Worm (Caenorhabditis elegans): ENCODE measurements around the gene act-4.

Gene act-4

DNA sequence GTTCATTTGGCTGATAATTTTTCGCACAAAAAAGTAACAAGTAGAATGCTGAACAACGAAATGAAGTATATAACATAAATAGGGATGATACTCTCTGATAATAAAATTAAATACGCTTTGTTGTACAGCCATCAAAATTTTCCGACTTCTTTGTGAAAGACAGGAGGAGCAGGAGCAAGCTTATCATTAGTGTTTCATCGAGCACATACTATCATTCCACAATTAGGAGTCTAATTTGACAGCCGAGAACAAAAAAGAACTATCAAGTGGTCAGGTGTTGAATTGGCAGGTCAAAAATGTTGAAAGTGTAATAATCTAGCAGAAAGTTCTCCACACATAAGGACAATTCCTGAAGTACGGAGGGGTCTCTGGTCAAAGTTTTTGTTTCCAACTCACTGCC is 32.3 kb upstream of the act-4 start:
- peak; percentile 88 for TF ChIP-seq nhr-80 (tag; optimal IDR thresholded peaks at IDR 0.05)
- TF ChIP-seq ztf-26 (tag; optimal IDR thresholded peaks at IDR 0.05) = no peak
- TF ChIP-seq let-607 (tag; optimal IDR thresholded peaks at IDR 0.05) = peak in 1 of 2 experiments; percentile 4

DNA sequence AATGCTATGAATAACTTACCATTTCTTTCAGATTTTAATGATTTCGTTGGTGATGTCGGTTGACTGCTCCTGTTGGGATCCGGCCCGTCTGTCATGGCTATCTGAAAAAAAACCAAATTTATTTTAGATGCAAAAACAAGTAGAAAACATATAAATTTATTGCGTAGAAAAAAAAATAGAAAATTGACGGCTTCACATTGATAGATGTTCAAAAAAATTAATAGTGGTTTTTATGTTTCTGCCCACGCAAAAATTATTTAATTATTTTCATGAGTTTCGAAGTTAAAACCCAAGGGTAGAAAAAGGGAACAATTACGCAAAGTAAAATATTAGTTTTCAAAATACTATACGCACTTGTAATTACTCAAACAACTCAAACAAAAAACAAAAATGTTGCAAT is 30.8 kb upstream of the act-4 start, which contains the start of gene mct-4:
Gene mct-4 (minus strand): TSS at position 101 of the 400 bp plus-strand sequence.
- no peak for TF ChIP-seq aptf-2 (GFP tag; conservative IDR thresholded peaks at IDR 0.05)
- no peak for TF ChIP-seq athp-1 (tag; optimal IDR thresholded peaks at IDR 0.05)
- TF ChIP-seq hsf-1 (GFP tag; IDR thresholded peaks at IDR 0.05) = no peak
- no peak for TF ChIP-seq F57C9.4 (tag; optimal IDR thresholded peaks at IDR 0.05)
- TF ChIP-seq D2030.7 (GFP tag; IDR thresholded peaks at IDR 0.05) = no peak
- TF ChIP-seq F23B12.7 (tag; optimal IDR thresholded peaks at IDR 0.05; ENCODE audit: insufficient read depth) = no peak
- no peak for TF ChIP-seq gei-17 (GFP tag; optimal IDR thresholded peaks at IDR 0.05)
- no peak for TF ChIP-seq C06A6.2 (GFP tag; conservative IDR thresholded peaks at IDR 0.05)
- no peak for TF ChIP-seq pbrm-1 (GFP tag; IDR thresholded peaks at IDR 0.05)
- TF ChIP-seq ZK185.1 (tag; optimal IDR thresholded peaks at IDR 0.05; ENCODE audit: poor library complexity, severe bottlenecking) = no peak

DNA sequence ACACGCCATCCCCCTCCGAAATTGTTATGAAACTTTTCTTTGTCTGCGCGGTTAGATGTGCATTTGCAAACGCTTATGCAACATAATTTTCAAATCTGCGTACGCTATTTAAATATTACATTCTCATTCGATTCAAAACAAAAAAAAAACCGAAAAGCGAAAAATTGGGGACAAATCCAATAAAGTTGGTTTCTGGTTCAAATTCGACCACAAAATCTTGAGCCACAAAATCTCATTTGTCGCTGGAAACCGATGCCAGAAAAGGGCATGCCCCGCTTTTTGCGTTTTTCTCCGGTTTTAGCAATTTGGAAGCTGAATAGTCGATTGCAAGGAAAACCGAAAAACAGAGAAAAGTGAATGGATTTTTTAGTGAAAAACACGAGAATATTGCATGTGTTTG is 28.4 kb upstream of the act-4 start:
- no peak for TF ChIP-seq F39B2.1 (GFP tag; IDR thresholded peaks at IDR 0.05)
- TF ChIP-seq ets-4 (GFP tag; optimal IDR thresholded peaks at IDR 0.05) = no peak

DNA sequence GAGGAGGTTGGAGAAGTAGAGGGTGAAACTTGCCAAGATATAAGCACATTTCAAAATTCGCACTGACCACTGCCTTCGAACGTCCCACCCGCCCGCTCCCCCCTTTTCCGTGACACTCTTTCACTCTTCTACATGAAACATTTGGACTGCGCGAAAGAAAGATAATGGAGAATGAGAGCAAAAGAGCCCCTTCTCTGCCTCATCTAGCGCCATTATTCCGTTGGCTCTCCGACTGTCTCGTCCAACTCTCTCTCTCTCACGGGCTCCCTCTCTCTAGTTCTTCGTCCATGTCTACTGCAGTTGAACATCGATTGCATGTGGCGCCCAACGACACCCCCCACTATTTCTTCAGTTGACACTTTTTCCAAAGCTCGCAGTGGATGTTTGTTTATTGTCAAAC is 27.5 kb upstream of the act-4 start:
- TF ChIP-seq F37B4.10 (GFP tag; IDR thresholded peaks at IDR 0.05) (0 out of 2 replicates have a peak, but pooled peaks have one; percentile 32), F22D6.2 (tag; optimal IDR thresholded peaks at IDR 0.05) (no peak)

DNA sequence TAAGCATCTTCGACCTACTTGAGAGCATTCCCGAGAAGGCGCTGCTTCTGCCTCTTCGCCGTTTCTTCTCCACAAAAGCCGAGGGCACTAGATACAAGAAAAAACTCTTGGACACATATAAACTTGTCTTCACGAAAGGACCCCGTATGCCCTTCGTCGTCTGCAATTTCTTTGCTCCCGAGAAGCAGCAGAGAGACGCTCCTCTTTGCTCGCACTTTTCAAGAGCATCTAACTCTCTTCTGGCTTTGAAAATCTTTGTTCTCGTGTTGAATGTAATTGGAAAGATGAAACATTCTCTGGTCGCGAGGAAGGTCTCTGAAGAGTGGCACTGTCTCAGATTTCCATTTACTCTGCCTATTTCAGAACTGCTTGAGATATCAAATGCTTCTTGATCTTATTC is 21.4 kb upstream of the act-4 start:
- TF ChIP-seq ceh-27 (GFP tag; optimal IDR thresholded peaks at IDR 0.05) (peak; percentile 47), sdz-38 (tag; optimal IDR thresholded peaks at IDR 0.05) (no peak), nfyb-1 (GFP tag; IDR thresholded peaks at IDR 0.05) (no peak), D2030.7 (GFP tag; IDR thresholded peaks at IDR 0.05) (no peak)

DNA sequence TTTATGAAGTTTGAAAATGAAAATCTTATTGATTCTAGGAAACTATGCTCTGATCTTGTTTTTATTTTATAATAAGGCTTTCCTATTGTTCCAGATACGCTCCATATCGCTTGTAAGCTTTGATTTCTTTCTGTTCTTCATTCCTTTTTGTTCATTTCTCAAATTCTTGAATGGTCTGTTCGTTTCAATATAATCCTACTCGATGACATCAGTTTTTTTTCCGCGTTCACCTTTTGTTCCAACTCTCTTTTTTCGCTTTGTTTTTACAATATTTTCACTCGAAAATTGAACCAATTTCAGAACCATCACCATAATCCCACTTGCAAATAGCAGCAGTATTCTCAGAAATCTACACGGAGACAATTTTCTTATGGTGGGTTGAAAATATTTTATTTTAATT is 12.7 kb upstream of the act-4 start, which contains the start of gene tyra-3:
Gene tyra-3 (plus strand): TSS at position 301 of the 400 bp plus-strand sequence.
- TF ChIP-seq F10E7.11 (tag; optimal IDR thresholded peaks at IDR 0.05) = no peak
- no peak for TF ChIP-seq ZK185.1 (tag; optimal IDR thresholded peaks at IDR 0.05; ENCODE audit: poor library complexity, severe bottlenecking)
- no peak for TF ChIP-seq egrh-3 (GFP tag; IDR thresholded peaks at IDR 0.05)
- no peak for TF ChIP-seq K11D2.4 (GFP tag; IDR thresholded peaks at IDR 0.05)
- no peak for TF ChIP-seq F55B11.4 (tag; optimal IDR thresholded peaks at IDR 0.05; ENCODE audit: borderline replicate concordance, insufficient read depth)
- no peak for TF ChIP-seq lin-26 (GFP tag; IDR thresholded peaks at IDR 0.05)
- TF ChIP-seq ceh-27 (GFP tag; optimal IDR thresholded peaks at IDR 0.05) = no peak
- TF ChIP-seq ceh-100 (GFP tag; IDR thresholded peaks at IDR 0.05) = no peak
- no peak for TF ChIP-seq nhr-27 (tag; optimal IDR thresholded peaks at IDR 0.05)
- TF ChIP-seq madf-8 (GFP tag; conservative IDR thresholded peaks at IDR 0.05) = no peak
- TF ChIP-seq madf-3 (GFP tag; IDR thresholded peaks at IDR 0.05) = no peak
- no peak for TF ChIP-seq rcor-1 (GFP tag; IDR thresholded peaks at IDR 0.05)
- no peak for TF ChIP-seq hrde-1 (tag; optimal IDR thresholded peaks at IDR 0.05; ENCODE audit: borderline replicate concordance)
- no peak for TF ChIP-seq mxl-1 (tag; optimal IDR thresholded peaks at IDR 0.05)
